Fruit fly (Drosophila melanogaster) whole organism, prepupa: ENCODE measurements around the gene CG43131.

Experiments
- Blimp-1 ChIP-seq: fragments of 200-800 bp; sonication (Bioruptor generic); optimal IDR thresholded peaks from 3 replicates; lab custom pipeline; 2017; ENCODE audit warnings: missing biosample characterization, missing genetic modification characterization, mild to moderate bottlenecking, moderate library complexity, missing genetic modification reagents
- CG10631 ChIP-seq: fragments of 200-800 bp; sonication (Bioruptor generic); optimal IDR thresholded peaks from 2 replicates; lab custom pipeline; 2016; ENCODE audit warnings: missing biosample characterization, missing genetic modification characterization
- CG10669 ChIP-seq: fragments of 200-800 bp; sonication (Bioruptor generic); optimal IDR thresholded peaks from 3 replicates; lab custom pipeline; 2018; ENCODE audit warnings: missing biosample characterization, mild to moderate bottlenecking, missing genetic modification characterization, moderate library complexity
- CG11294 ChIP-seq: fragments of 200-800 bp; sonication (Bioruptor generic); IDR thresholded peaks from 2 replicates; pipeline ENCODE4 v1.3.6; 2022; ENCODE audit warnings: missing biosample characterization, missing genetic modification characterization
- CG11762 ChIP-seq: fragments of 200-800 bp; sonication (Bioruptor generic); optimal IDR thresholded peaks from 3 replicates; lab custom pipeline; 2016; ENCODE audit warnings: missing biosample characterization, missing genetic modification characterization; ENCODE audit not compliant: insufficient read depth
- CG15336 ChIP-seq: fragments of 200-800 bp; sonication (Bioruptor generic); IDR thresholded peaks from 2 replicates; pipeline ENCODE4 v1.3.6; 2022; ENCODE audit warnings: missing biosample characterization, missing genetic modification characterization
- CG1621 ChIP-seq: fragments of 200-800 bp; sonication (Bioruptor generic); optimal IDR thresholded peaks from 3 replicates; lab custom pipeline; 2018; ENCODE audit warnings: missing biosample characterization, mild to moderate bottlenecking, missing genetic modification characterization
- CG3032 ChIP-seq: fragments of 200-800 bp; optimal IDR thresholded peaks from 2 replicates; lab custom pipeline; 2019; ENCODE audit warnings: missing biosample characterization, mild to moderate bottlenecking, missing genetic modification characterization, moderate library complexity
- CG31627 ChIP-seq: fragments of 200-800 bp; sonication (Bioruptor generic); optimal IDR thresholded peaks from 3 replicates; lab custom pipeline; 2016; ENCODE audit warnings: missing biosample characterization, missing genetic modification characterization
- CG32006 ChIP-seq: fragments of 200-800 bp; sonication (Bioruptor generic); optimal IDR thresholded peaks from 3 replicates; lab custom pipeline; 2017; ENCODE audit warnings: missing biosample characterization, mild to moderate bottlenecking, missing genetic modification characterization
- CG3919 ChIP-seq: fragments of 200-800 bp; sonication (Bioruptor generic); optimal IDR thresholded peaks from 3 replicates; lab custom pipeline; 2016; ENCODE audit warnings: missing biosample characterization, missing genetic modification characterization
- CG4318 ChIP-seq: fragments of 200-800 bp; sonication (Bioruptor generic); optimal IDR thresholded peaks from 3 replicates; lab custom pipeline; 2017; ENCODE audit warnings: missing biosample characterization, mild to moderate bottlenecking, missing genetic modification characterization
- CG6163 ChIP-seq: fragments of 200-800 bp; sonication (Bioruptor generic); IDR thresholded peaks from 3 replicates; pipeline ENCODE4 v1.3.6; 2022; ENCODE audit warnings: missing biosample characterization, missing genetic modification characterization
- CG6276 ChIP-seq: fragments of 200-800 bp; sonication (Bioruptor generic); optimal IDR thresholded peaks from 2 replicates; lab custom pipeline; 2017; ENCODE audit warnings: missing biosample characterization, mild to moderate bottlenecking, missing genetic modification characterization
- CG6792 ChIP-seq: fragments of 200-800 bp; sonication (Bioruptor generic); optimal IDR thresholded peaks from 3 replicates; lab custom pipeline; 2016; ENCODE audit warnings: missing biosample characterization, missing genetic modification characterization
- CG6808 ChIP-seq: fragments of 200-800 bp; sonication (Bioruptor generic); optimal IDR thresholded peaks from 3 replicates; lab custom pipeline; 2017; ENCODE audit warnings: missing biosample characterization, missing genetic modification characterization, mild to moderate bottlenecking, moderate library complexity, missing genetic modification reagents
- CG6854 ChIP-seq: fragments of 200-800 bp; sonication (Bioruptor generic); optimal IDR thresholded peaks from 2 replicates; lab custom pipeline; 2017; ENCODE audit warnings: missing biosample characterization, mild to moderate bottlenecking, missing genetic modification characterization
- CG7368 ChIP-seq: fragments of 200-800 bp; sonication (Bioruptor generic); optimal IDR thresholded peaks from 3 replicates; lab custom pipeline; 2016; ENCODE audit warnings: missing biosample characterization, missing genetic modification characterization
- CG8119 ChIP-seq: fragments of 200-800 bp; sonication (Bioruptor generic); IDR thresholded peaks from 3 replicates; pipeline ENCODE4 v1.3.6; 2022; ENCODE audit warnings: missing biosample characterization, missing genetic modification characterization
- CG8319 ChIP-seq: fragments of 200-800 bp; sonication (Bioruptor generic); optimal IDR thresholded peaks from 3 replicates; lab custom pipeline; 2016; ENCODE audit warnings: missing biosample characterization, missing genetic modification characterization
- CG8632 ChIP-seq: fragments of 200-800 bp; sonication (Bioruptor generic); optimal IDR thresholded peaks from 3 replicates; lab custom pipeline; 2016; ENCODE audit warnings: missing biosample characterization, missing genetic modification characterization
- CG9139 ChIP-seq: fragments of 200-800 bp; sonication (Bioruptor generic); optimal IDR thresholded peaks from 3 replicates; lab custom pipeline; 2017; ENCODE audit warnings: missing biosample characterization, mild to moderate bottlenecking, missing genetic modification characterization
- Eip75B ChIP-seq: fragments of 200-800 bp; sonication (Bioruptor generic); optimal IDR thresholded peaks from 3 replicates; lab custom pipeline; 2016; ENCODE audit warnings: missing biosample characterization, missing genetic modification characterization
- Eip78C ChIP-seq: fragments of 200-800 bp; sonication (Bioruptor generic); peaks from one replicate; lab custom pipeline; 2016; ENCODE audit warnings: missing biosample characterization, missing genetic modification characterization
- Eip93F ChIP-seq: fragments of 200-800 bp; sonication (Bioruptor generic); optimal IDR thresholded peaks from 2 replicates; lab custom pipeline; 2016; ENCODE audit warnings: missing biosample characterization, mild to moderate bottlenecking, missing genetic modification characterization
- Ets21C ChIP-seq: fragments of 200-800 bp; sonication (Bioruptor generic); optimal IDR thresholded peaks from 3 replicates; lab custom pipeline; 2016; ENCODE audit warnings: missing biosample characterization, missing genetic modification characterization
- Gug ChIP-seq: fragments of 200-800 bp; sonication (Bioruptor generic); IDR thresholded peaks from 2 replicates; pipeline ENCODE4 v1.3.6; 2022; ENCODE audit warnings: missing biosample characterization, missing genetic modification characterization
- Hr38 ChIP-seq: sonication (Bioruptor generic); optimal IDR thresholded peaks from 2 replicates; lab custom pipeline; 2016; ENCODE audit warnings: missing biosample characterization, missing genetic modification characterization
- Hr39 ChIP-seq: fragments of 200-800 bp; sonication (Bioruptor generic); optimal IDR thresholded peaks from 2 replicates; lab custom pipeline; 2016; ENCODE audit warnings: missing biosample characterization, missing genetic modification characterization
- Hr4 ChIP-seq: fragments of 200-800 bp; sonication (Bioruptor generic); optimal IDR thresholded peaks from 3 replicates; lab custom pipeline; 2016; ENCODE audit warnings: missing biosample characterization, missing genetic modification characterization
- Lpt ChIP-seq: fragments of 200-800 bp; sonication (Bioruptor generic); optimal IDR thresholded peaks from 3 replicates; lab custom pipeline; 2016; ENCODE audit warnings: missing biosample characterization, missing genetic modification characterization
- OdsH ChIP-seq: fragments of 200-800 bp; sonication (Bioruptor generic); optimal IDR thresholded peaks from 3 replicates; lab custom pipeline; 2016; ENCODE audit warnings: missing biosample characterization, missing genetic modification characterization
- Smox ChIP-seq: fragments of 200-800 bp; sonication (Bioruptor generic); optimal IDR thresholded peaks from 3 replicates; lab custom pipeline; 2016; ENCODE audit warnings: missing biosample characterization, missing genetic modification characterization
- Sox102F ChIP-seq: fragments of 200-800 bp; sonication (Bioruptor generic); optimal IDR thresholded peaks from 2 replicates; lab custom pipeline; 2016; ENCODE audit warnings: missing biosample characterization, mild to moderate bottlenecking, missing genetic modification characterization
- Sox14 ChIP-seq: fragments of 200-800 bp; sonication (Bioruptor generic); optimal IDR thresholded peaks from 3 replicates; lab custom pipeline; 2016; ENCODE audit warnings: missing biosample characterization, missing genetic modification characterization
- Sox15 ChIP-seq: fragments of 200-800 bp; sonication (Bioruptor generic); optimal IDR thresholded peaks from 3 replicates; lab custom pipeline; 2016; ENCODE audit warnings: missing biosample characterization, missing genetic modification characterization
- achi ChIP-seq: fragments of 200-800 bp; sonication (Bioruptor generic); optimal IDR thresholded peaks from 3 replicates; lab custom pipeline; 2016; ENCODE audit warnings: missing biosample characterization, missing genetic modification characterization
- acj6 ChIP-seq: fragments of 200-800 bp; sonication (Bioruptor generic); optimal IDR thresholded peaks from 3 replicates; lab custom pipeline; 2016; ENCODE audit warnings: missing biosample characterization, missing genetic modification characterization
- cyc ChIP-seq: fragments of 200-800 bp; sonication (Bioruptor generic); optimal IDR thresholded peaks from 3 replicates; lab custom pipeline; 2016; ENCODE audit warnings: missing biosample characterization, missing genetic modification characterization
- dac ChIP-seq: fragments of 200-800 bp; sonication (Bioruptor generic); optimal IDR thresholded peaks from 2 replicates; lab custom pipeline; 2017; ENCODE audit warnings: missing biosample characterization, mild to moderate bottlenecking, missing genetic modification characterization
- eg ChIP-seq: fragments of 200-800 bp; sonication (Bioruptor generic); IDR thresholded peaks from 3 replicates; pipeline ENCODE4 v1.3.6; 2022; ENCODE audit warnings: missing biosample characterization, missing genetic modification characterization
- esn ChIP-seq: fragments of 200-800 bp; sonication (Bioruptor generic); optimal IDR thresholded peaks from 2 replicates; lab custom pipeline; 2016; ENCODE audit warnings: missing biosample characterization, mild to moderate bottlenecking, missing genetic modification characterization, moderate library complexity
- fd59A ChIP-seq: fragments of 200-800 bp; sonication (Bioruptor generic); optimal IDR thresholded peaks from 2 replicates; lab custom pipeline; 2017; ENCODE audit warnings: missing biosample characterization, mild to moderate bottlenecking, missing genetic modification characterization, missing genetic modification reagents
- fkh ChIP-seq: fragments of 200-800 bp; sonication (Bioruptor generic); optimal IDR thresholded peaks from 3 replicates; lab custom pipeline; 2017; ENCODE audit warnings: missing biosample characterization, mild to moderate bottlenecking, missing genetic modification characterization, moderate library complexity
- lz ChIP-seq: fragments of 200-800 bp; sonication (Bioruptor generic); optimal IDR thresholded peaks from 3 replicates; lab custom pipeline; 2016; ENCODE audit warnings: missing biosample characterization, missing genetic modification characterization
- net ChIP-seq: fragments of 200-800 bp; sonication (Bioruptor generic); optimal IDR thresholded peaks from 3 replicates; lab custom pipeline; 2016; ENCODE audit warnings: missing biosample characterization, missing genetic modification characterization
- pdm3 ChIP-seq: fragments of 200-800 bp; sonication (Bioruptor generic); optimal IDR thresholded peaks from 3 replicates; lab custom pipeline; 2016; ENCODE audit warnings: missing biosample characterization, missing genetic modification characterization
- salr ChIP-seq, 2 experiments: fragments of 200-800 bp; sonication (Bioruptor generic); optimal IDR thresholded peaks; 3 replicates each; lab custom pipeline; 2016 to 2018; ENCODE audit warnings: missing biosample characterization in 2 of 2, missing genetic modification characterization in 2 of 2, mild to moderate bottlenecking in 1 of 2
- spab ChIP-seq: fragments of 200-800 bp; sonication (Bioruptor generic); optimal IDR thresholded peaks from 2 replicates; lab custom pipeline; 2017; ENCODE audit warnings: missing biosample characterization, mild to moderate bottlenecking, missing genetic modification characterization, missing genetic modification reagents
- ss ChIP-seq, 2 experiments: fragments of 200-800 bp; sonication (Bioruptor generic); optimal IDR thresholded peaks; 2 replicates in 1 of 2; 3 replicates in 1 of 2; lab custom pipeline; 2017 to 2018; ENCODE audit warnings: mild to moderate bottlenecking in 2 of 2, missing biosample characterization in 2 of 2, missing genetic modification characterization in 2 of 2, moderate library complexity in 1 of 2
- svp ChIP-seq: fragments of 200-800 bp; sonication (Bioruptor generic); peaks from one replicate; lab custom pipeline; 2016; ENCODE audit warnings: missing biosample characterization, missing genetic modification characterization
- topi ChIP-seq: fragments of 200-800 bp; sonication (Bioruptor generic); optimal IDR thresholded peaks from 3 replicates; lab custom pipeline; 2016; ENCODE audit warnings: missing biosample characterization, missing genetic modification characterization

The CG43131 gene

DNA sequence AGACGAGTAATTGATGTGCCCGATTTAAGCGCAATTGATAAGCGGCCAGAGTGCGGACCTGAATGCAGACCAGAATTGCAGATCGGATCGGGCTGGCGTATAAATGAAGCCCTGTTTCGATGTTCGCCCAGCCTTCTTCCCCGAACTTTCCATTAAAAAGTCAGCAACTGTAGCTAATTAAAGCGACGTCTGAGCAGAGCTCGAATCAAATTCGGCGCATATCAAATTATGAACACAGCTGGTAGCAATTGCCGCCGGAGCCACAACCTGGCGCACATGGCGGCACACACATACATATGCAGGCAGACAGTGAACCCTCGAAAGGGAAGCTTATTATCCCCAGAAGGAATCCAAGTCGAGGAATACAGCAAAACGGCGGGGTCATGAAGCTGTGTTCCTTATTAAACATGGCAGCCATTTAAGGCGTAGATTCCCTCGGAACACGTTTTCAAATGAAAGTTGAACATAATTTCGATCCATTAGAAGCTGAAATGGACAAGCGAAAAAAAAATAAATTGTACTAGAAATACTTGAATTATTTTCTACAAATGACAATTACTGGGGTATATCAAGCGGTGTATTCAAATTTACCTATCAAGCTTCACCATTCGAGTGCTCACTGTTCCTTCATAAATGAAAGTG is 5.5 kb downstream of the CG43131 start:
- TF ChIP-seq ss (GFP tag; optimal IDR thresholded peaks at IDR 0.05; lab: Kevin White, UChicago): peak in 1 of 2 experiments; percentile 5
- TF ChIP-seq CG6276: no peak
- no peak for TF ChIP-seq Eip93F (GFP tag; lab: Kevin White, UChicago)
- TF ChIP-seq CG6854 (GFP tag; lab: Kevin White, UChicago): peak; percentile 37
- TF ChIP-seq CG7368 (GFP tag; lab: Kevin White, UChicago): no peak
- peak; percentile 85 for TF ChIP-seq Eip78C (GFP tag; lab: Kevin White, UChicago)
- TF ChIP-seq CG6808 (GFP tag; lab: Kevin White, UChicago): no peak
- peak; percentile 39 for TF ChIP-seq Eip75B
- peak; percentile 8 for TF ChIP-seq CG8319
- TF ChIP-seq CG4318 (GFP tag; lab: Kevin White, UChicago): no peak
- TF ChIP-seq CG3032: peak; percentile 7
- TF ChIP-seq Hr39 (GFP tag; lab: Kevin White, UChicago): peak; percentile 65
- peak; percentile 62 for TF ChIP-seq CG31627 (GFP tag; lab: Kevin White, UChicago)
- TF ChIP-seq CG32006 (GFP tag; lab: Kevin White, UChicago): peak; percentile 38
- peak; percentile 47 for TF ChIP-seq Hr4 (GFP tag; lab: Kevin White, UChicago)
- TF ChIP-seq CG6163 (GFP tag; lab: Robert Waterston, UW): no peak
- peak; percentile 60 for TF ChIP-seq Sox102F (GFP tag; lab: Kevin White, UChicago)
- no peak for TF ChIP-seq CG1621 (tag; lab: Kevin White, UChicago)
- peak; percentile 62 for TF ChIP-seq lz (GFP tag; lab: Kevin White, UChicago)
- TF ChIP-seq CG10631 (GFP tag; lab: Kevin White, UChicago): peak; percentile 34
- TF ChIP-seq pdm3: peak; percentile 43
- peak; percentile 20 for TF ChIP-seq achi (GFP tag; lab: Kevin White, UChicago)
- peak; percentile 4 for TF ChIP-seq Sox14 (GFP tag; lab: Kevin White, UChicago)
- TF ChIP-seq spab (GFP tag; lab: Kevin White, UChicago): peak; percentile 11
- TF ChIP-seq acj6 (GFP tag; lab: Kevin White, UChicago): peak; percentile 49
- TF ChIP-seq CG8119: no peak
- peak; percentile 33 for TF ChIP-seq Blimp-1 (GFP tag; lab: Kevin White, UChicago)
- peak; percentile 62 for TF ChIP-seq Smox (GFP tag; lab: Kevin White, UChicago)
- TF ChIP-seq net (GFP tag; lab: Kevin White, UChicago): peak; percentile 14
- no peak for TF ChIP-seq eg (GFP tag; lab: Robert Waterston, UW)
- TF ChIP-seq svp (GFP tag; lab: Kevin White, UChicago): peak; percentile 70
- peak; percentile 52 for TF ChIP-seq Ets21C (GFP tag; lab: Kevin White, UChicago)
- TF ChIP-seq CG11294: no peak
- TF ChIP-seq dac: no peak
- TF ChIP-seq CG6792 (GFP tag; lab: Kevin White, UChicago): peak; percentile 27
- peak; percentile 33 for TF ChIP-seq CG3919 (GFP tag; lab: Kevin White, UChicago)
- TF ChIP-seq OdsH: peak; percentile 32
- TF ChIP-seq Sox15: peak; percentile 38
- no peak for TF ChIP-seq CG9139 (GFP tag; lab: Kevin White, UChicago)
- no peak for TF ChIP-seq Lpt (GFP tag; lab: Kevin White, UChicago)
- no peak for TF ChIP-seq fd59A (GFP tag; lab: Kevin White, UChicago)
- peak; percentile 59 for TF ChIP-seq cyc (GFP tag; lab: Kevin White, UChicago)
- no peak for TF ChIP-seq salr (GFP tag; optimal IDR thresholded peaks at IDR 0.05; lab: Kevin White, UChicago)
- peak; percentile 30 for TF ChIP-seq CG10669 (GFP tag; lab: Kevin White, UChicago)
- no peak for TF ChIP-seq Hr38 (GFP tag; lab: Kevin White, UChicago)
- TF ChIP-seq CG15336 (GFP tag; lab: Robert Waterston, UW): no peak
- no peak for TF ChIP-seq CG11762 (GFP tag; lab: Kevin White, UChicago)
- TF ChIP-seq topi (GFP tag; lab: Kevin White, UChicago): peak; percentile 55
- peak; percentile 74 for TF ChIP-seq esn
- peak; percentile 3 for TF ChIP-seq CG8632 (GFP tag; lab: Kevin White, UChicago)
- no peak for TF ChIP-seq fkh (GFP tag; lab: Kevin White, UChicago)
- no peak for TF ChIP-seq Gug
